Fruit fly (Drosophila melanogaster): ENCODE measurements around the gene RpL17.

RpL17 gene

DNA sequence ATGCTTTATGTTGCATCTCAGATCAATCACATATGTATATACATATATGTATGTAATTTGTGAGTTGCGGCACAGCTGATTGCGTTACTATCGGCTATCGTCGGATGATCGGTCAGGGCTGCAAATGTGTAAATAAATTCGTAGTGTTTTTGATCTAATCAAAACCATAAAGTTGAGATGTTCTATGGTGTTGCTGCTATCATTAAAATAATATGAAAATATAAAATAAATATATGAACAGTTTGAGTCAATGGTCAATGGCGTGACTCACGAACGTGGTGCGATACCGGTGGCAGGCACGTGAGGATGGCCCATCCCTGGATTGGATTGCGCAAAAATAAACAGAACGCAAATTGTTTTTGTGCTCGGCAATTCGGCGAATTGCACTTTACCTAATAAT, 26.9 kb upstream of the RpL17 start, which contains the start of gene Coq7 (continued):
- TF ChIP-seq NC2α (GFP tag; optimal IDR thresholded peaks at IDR 0.05) = peak; percentile 5
- TF ChIP-seq trem (tag; optimal IDR thresholded peaks at IDR 0.05) = peak; percentile 86
- TF ChIP-seq CG17359 (tag; optimal IDR thresholded peaks at IDR 0.05) = peak; percentile 82
- no peak for TF ChIP-seq Hey (tag; optimal IDR thresholded peaks at IDR 0.05)
- TF ChIP-seq gt (GFP tag; IDR thresholded peaks at IDR 0.05) = peak; percentile 79
- TF ChIP-seq CG7928 (GFP tag; optimal IDR thresholded peaks at IDR 0.05) = peak; percentile 98
- TF ChIP-seq CG6765 (GFP tag; optimal IDR thresholded peaks at IDR 0.05) = peak; percentile 63
- peak; percentile 64; the same call in 1 of the 2 replicates for TF ChIP-seq Adf1 (GFP tag; IDR thresholded peaks at IDR 0.05)
- TF ChIP-seq CG6254 (GFP tag; optimal IDR thresholded peaks at IDR 0.05) = peak; percentile 51
- TF ChIP-seq CG3847 (GFP tag; IDR thresholded peaks at IDR 0.05) = peak; percentile 94
- no peak for TF ChIP-seq sqz (GFP tag; optimal IDR thresholded peaks at IDR 0.05)
- peak; percentile 69 for TF ChIP-seq CG43689 (GFP tag; IDR thresholded peaks at IDR 0.05)
- TF ChIP-seq salm (tag; optimal IDR thresholded peaks at IDR 0.05) = peak; percentile 58
- TF ChIP-seq CG18764 (GFP tag; optimal IDR thresholded peaks at IDR 0.05) = peak; percentile 84
- no peak for TF ChIP-seq usp (GFP tag; optimal IDR thresholded peaks at IDR 0.05)
- TF ChIP-seq CG2120 (GFP tag; optimal IDR thresholded peaks at IDR 0.05) = peak; percentile 78
- no peak for TF ChIP-seq Kr (GFP tag; optimal IDR thresholded peaks at IDR 0.05)
- peak; percentile 91 for TF ChIP-seq sob (GFP tag; IDR thresholded peaks at IDR 0.05)
- TF ChIP-seq CG6654 (GFP tag; optimal IDR thresholded peaks at IDR 0.05) = peak; percentile 33
- TF ChIP-seq tin (GFP tag; optimal IDR thresholded peaks at IDR 0.05) = peak; percentile 88
- TF ChIP-seq mam (GFP tag; optimal IDR thresholded peaks at IDR 0.05) = peak; percentile 67
- peak; percentile 91 for TF ChIP-seq Med (GFP tag)
- peak; percentile 97 for TF ChIP-seq CG14860 (GFP tag; IDR thresholded peaks at IDR 0.05; ENCODE audit: partially characterized antibody)
- TF ChIP-seq fru (optimal IDR thresholded peaks at IDR 0.05) = no peak
- peak; percentile 83 for TF ChIP-seq CG10979 (tag; optimal IDR thresholded peaks at IDR 0.05)
- peak; percentile 71 for TF ChIP-seq chn (GFP tag; optimal IDR thresholded peaks at IDR 0.05)
- peak; percentile 14 for TF ChIP-seq shn (GFP tag; optimal IDR thresholded peaks at IDR 0.05)
- no peak for TF ChIP-seq CG11398 (GFP tag; optimal IDR thresholded peaks at IDR 0.05)
- peak; percentile 44 for TF ChIP-seq wek (GFP tag; optimal IDR thresholded peaks at IDR 0.05)
- peak; percentile 93 for TF ChIP-seq sisA (GFP tag; IDR thresholded peaks at IDR 0.05)
- peak; percentile 76 for TF ChIP-seq Awh (GFP tag; IDR thresholded peaks at IDR 0.05)
- TF ChIP-seq az2 (GFP tag; optimal IDR thresholded peaks at IDR 0.05) = peak; percentile 88
- peak; percentile 82 for TF ChIP-seq CG2116 (GFP tag; optimal IDR thresholded peaks at IDR 0.05)
- TF ChIP-seq Hmx (GFP tag; optimal IDR thresholded peaks at IDR 0.05) = no peak
- peak; percentile 8 for TF ChIP-seq CTCF (GFP tag; optimal IDR thresholded peaks at IDR 0.05)
- TF ChIP-seq Mad (GFP tag; optimal IDR thresholded peaks at IDR 0.05) = peak; percentile 76
- no peak for TF ChIP-seq CG7839 (tag; optimal IDR thresholded peaks at IDR 0.05)
- no peak for TF ChIP-seq CG15011 (GFP tag; optimal IDR thresholded peaks at IDR 0.05)
- TF ChIP-seq zen (tag; optimal IDR thresholded peaks at IDR 0.05) = peak; percentile 87
- TF ChIP-seq CG6683 (GFP tag; optimal IDR thresholded peaks at IDR 0.05) = peak; percentile 66
- peak; percentile 62 for TF ChIP-seq Ravus (GFP tag; IDR thresholded peaks at IDR 0.05)
- TF ChIP-seq Dip3 (GFP tag; optimal IDR thresholded peaks at IDR 0.05) = peak; percentile 57
- peak; percentile 68; the same call in 1 of the 2 replicates for TF ChIP-seq bowl (GFP tag; IDR thresholded peaks at IDR 0.05)
- peak; percentile 84 for TF ChIP-seq Mrtf (GFP tag; IDR thresholded peaks at IDR 0.05)
- TF ChIP-seq CG9876 (GFP tag; optimal IDR thresholded peaks at IDR 0.05) = no peak
- TF ChIP-seq MESR4 (GFP tag; optimal IDR thresholded peaks at IDR 0.05) = peak; percentile 45
- TF ChIP-seq maf-S (GFP tag; optimal IDR thresholded peaks at IDR 0.05) = peak; percentile 51
- peak; percentile 76 for TF ChIP-seq CG17385 (GFP tag; optimal IDR thresholded peaks at IDR 0.05)
- peak; percentile 89 for TF ChIP-seq phol (tag; optimal IDR thresholded peaks at IDR 0.05)
- TF ChIP-seq CG4328 (GFP tag; optimal IDR thresholded peaks at IDR 0.05) = peak; percentile 68
- no peak for TF ChIP-seq pfk (GFP tag; optimal IDR thresholded peaks at IDR 0.05)
- TF ChIP-seq CG1647 (GFP tag; optimal IDR thresholded peaks at IDR 0.05) = peak; percentile 53
- TF ChIP-seq CG33557 (GFP tag; optimal IDR thresholded peaks at IDR 0.05) = peak; percentile 84

Measured in whole organism, embryonic.